Worm (Caenorhabditis elegans): ENCODE data around the gene fbxb-92.

ce11 chrII:3786538-3786937 is 39.2 kb upstream of the fbxb-92 start:
- TF ChIP-seq tbx-2 (tag; optimal IDR thresholded peaks at IDR 0.05) (no peak), nfya-1 (tag; optimal IDR thresholded peaks at IDR 0.05; ENCODE audit: insufficient read depth) (no peak), aly-2 (tag; optimal IDR thresholded peaks at IDR 0.05) (no peak)
